Fruit fly (Drosophila melanogaster) whole organism, embryonic: ENCODE results near the gene CG42710.

Experiments
- BEAF-32 ChIP-seq: fragments of 200-800 bp; sonication (Bioruptor generic); optimal IDR thresholded peaks from 3 replicates; lab custom pipeline; 2017; ENCODE audit warnings: missing biosample characterization, missing genetic modification characterization, mild to moderate bottlenecking, moderate library complexity, missing genetic modification reagents
- CG10209 ChIP-seq: fragments of 200-800 bp; sonication (Bioruptor generic); optimal IDR thresholded peaks from 3 replicates; lab custom pipeline; 2017; ENCODE audit warnings: missing biosample characterization, mild to moderate bottlenecking, missing genetic modification characterization, missing genetic modification reagents
- CG12659 ChIP-seq: fragments of 200-800 bp; sonication (Bioruptor generic); optimal IDR thresholded peaks from 3 replicates; lab custom pipeline; 2017; ENCODE audit warnings: mild to moderate bottlenecking, missing biosample characterization, missing genetic modification reagents, missing genetic modification characterization
- CG13123 ChIP-seq: fragments of 200-800 bp; sonication (Bioruptor generic); optimal IDR thresholded peaks from 2 replicates; lab custom pipeline; 2016; ENCODE audit warnings: missing biosample characterization, missing genetic modification characterization
- CG14710 ChIP-seq: fragments of 200-800 bp; sonication (Bioruptor generic); optimal IDR thresholded peaks from 3 replicates; lab custom pipeline; 2019; ENCODE audit warnings: missing biosample characterization, mild to moderate bottlenecking, missing genetic modification characterization, moderate library complexity
- CG15073 ChIP-seq: fragments of 200-800 bp; sonication (Bioruptor generic); optimal IDR thresholded peaks from 2 replicates; lab custom pipeline; 2016; ENCODE audit warnings: missing biosample characterization, missing genetic modification characterization
- CG1603 ChIP-seq: fragments of 200-800 bp; sonication (Bioruptor generic); optimal IDR thresholded peaks from 2 replicates; lab custom pipeline; 2019; ENCODE audit warnings: missing biosample characterization, mild to moderate bottlenecking, missing genetic modification characterization, moderate library complexity
- CG16863 ChIP-seq: fragments of 200-800 bp; sonication (Bioruptor generic); optimal IDR thresholded peaks from 3 replicates; lab custom pipeline; 2016; ENCODE audit warnings: missing biosample characterization, missing genetic modification characterization
- CG17359 ChIP-seq: fragments of 200-800 bp; sonication (Bioruptor generic); optimal IDR thresholded peaks from 3 replicates; lab custom pipeline; 2018; ENCODE audit warnings: missing biosample characterization, mild to moderate bottlenecking, missing genetic modification characterization, moderate library complexity
- CG17912 ChIP-seq: fragments of 200-800 bp; sonication (Bioruptor generic); optimal IDR thresholded peaks from 2 replicates; lab custom pipeline; 2018; ENCODE audit warnings: missing biosample characterization, mild to moderate bottlenecking, missing genetic modification characterization
- CG2678 ChIP-seq: fragments of 200-800 bp; sonication (Bioruptor generic); optimal IDR thresholded peaks from 3 replicates; lab custom pipeline; 2019; ENCODE audit warnings: missing biosample characterization, mild to moderate bottlenecking, missing genetic modification characterization, moderate library complexity
- CG30020 ChIP-seq: fragments of 200-800 bp; optimal IDR thresholded peaks from 2 replicates; lab custom pipeline; 2019; ENCODE audit warnings: missing biosample characterization, mild to moderate bottlenecking, missing genetic modification characterization, moderate library complexity
- CG3163 ChIP-seq: fragments of 200-800 bp; sonication (Bioruptor generic); optimal IDR thresholded peaks from 3 replicates; lab custom pipeline; 2016; ENCODE audit warnings: missing biosample characterization, missing genetic modification characterization
- CG34224 ChIP-seq: fragments of 200-800 bp; sonication (Bioruptor generic); IDR thresholded peaks from 3 replicates; pipeline ENCODE4 v1.3.6; 2022; ENCODE audit warnings: missing biosample characterization, missing genetic modification characterization; ENCODE audit not compliant: partially characterized antibody
- CG4707 ChIP-seq: fragments of 200-800 bp; sonication (Bioruptor generic); optimal IDR thresholded peaks from 2 replicates; lab custom pipeline; 2018; ENCODE audit warnings: missing biosample characterization, mild to moderate bottlenecking, missing genetic modification characterization, moderate library complexity
- CG6175 ChIP-seq: fragments of 200-800 bp; sonication (Bioruptor generic); IDR thresholded peaks from 3 replicates; pipeline ENCODE4 v1.3.6; 2022; ENCODE audit warnings: missing biosample characterization, missing genetic modification characterization
- CG6854 ChIP-seq: fragments of 200-800 bp; sonication (Bioruptor generic); optimal IDR thresholded peaks from 3 replicates; lab custom pipeline; 2017; ENCODE audit warnings: missing biosample characterization, mild to moderate bottlenecking, missing genetic modification characterization
- CG8290 ChIP-seq, 3 experiments: fragments of 200-800 bp; sonication (Bioruptor generic); optimal IDR thresholded peaks; 2 replicates each; lab custom pipeline; 2016 to 2019; ENCODE audit warnings: missing biosample characterization in 3 of 3, missing genetic modification characterization in 3 of 3, mild to moderate bottlenecking in 2 of 3, moderate library complexity in 1 of 3
- CG9797 ChIP-seq: fragments of 200-800 bp; sonication (Bioruptor generic); optimal IDR thresholded peaks from 3 replicates; lab custom pipeline; 2018; ENCODE audit warnings: missing biosample characterization, mild to moderate bottlenecking, missing genetic modification characterization
- D19B ChIP-seq: fragments of 200-800 bp; sonication (Bioruptor generic); optimal IDR thresholded peaks from 2 replicates; lab custom pipeline; 2017; ENCODE audit warnings: missing biosample characterization, mild to moderate bottlenecking, missing genetic modification characterization
- Doc2 ChIP-seq: fragments of 200-800 bp; sonication (Bioruptor generic); IDR thresholded peaks from 2 replicates; pipeline ENCODE4 v1.3.6; 2022; ENCODE audit warnings: missing biosample characterization, missing genetic modification characterization
- Doc3 ChIP-seq: fragments of 200-800 bp; sonication (Bioruptor generic); IDR thresholded peaks from 3 replicates; pipeline ENCODE4 v1.3.6; 2022; ENCODE audit warnings: missing biosample characterization, missing genetic modification characterization; ENCODE audit not compliant: partially characterized antibody
- Dp ChIP-seq: fragments of 200-800 bp; sonication (Bioruptor generic); optimal IDR thresholded peaks from 2 replicates; lab custom pipeline; 2018; ENCODE audit warnings: missing biosample characterization, mild to moderate bottlenecking, missing genetic modification characterization, moderate library complexity
- Ets65A ChIP-seq: fragments of 200-800 bp; sonication (Bioruptor generic); peaks from one replicate; lab custom pipeline; 2016; ENCODE audit warnings: missing biosample characterization, missing genetic modification characterization
- Hmr ChIP-seq: fragments of 200-800 bp; sonication (Bioruptor generic); optimal IDR thresholded peaks from 3 replicates; lab custom pipeline; 2017; ENCODE audit warnings: mild to moderate bottlenecking, missing biosample characterization, missing genetic modification reagents, missing genetic modification characterization
- NC2α ChIP-seq: fragments of 200-800 bp; sonication (Bioruptor generic); optimal IDR thresholded peaks from 2 replicates; lab custom pipeline; 2016; ENCODE audit warnings: missing biosample characterization, missing genetic modification characterization
- Nf-YA ChIP-seq: fragments of 200-800 bp; sonication (Bioruptor generic); IDR thresholded peaks from 2 replicates; pipeline ENCODE4 v1.3.6; 2022; ENCODE audit warnings: missing biosample characterization, missing genetic modification characterization
- Sin3A ChIP-seq: fragments of >200 bp; optimal IDR thresholded peaks from 2 replicates; lab custom pipeline; 2018
- Sry-δ ChIP-seq: fragments of 200-800 bp; sonication (Bioruptor generic); optimal IDR thresholded peaks from 2 replicates; lab custom pipeline; 2016; ENCODE audit warnings: missing biosample characterization, missing genetic modification characterization
- abd-A ChIP-seq: fragments of 200-800 bp; sonication (Bioruptor generic); optimal IDR thresholded peaks from 3 replicates; lab custom pipeline; 2019; ENCODE audit warnings: missing biosample characterization, mild to moderate bottlenecking, missing genetic modification characterization, moderate library complexity
- ap ChIP-seq: fragments of 200-800 bp; sonication (Bioruptor generic); IDR thresholded peaks from 2 replicates; pipeline ENCODE4 v1.3.6; 2022; ENCODE audit warnings: missing biosample characterization, missing genetic modification characterization
- bigmax ChIP-seq: fragments of 200-800 bp; sonication (Bioruptor generic); optimal IDR thresholded peaks from 2 replicates; lab custom pipeline; 2018; ENCODE audit warnings: missing biosample characterization, mild to moderate bottlenecking, missing genetic modification characterization
- bowl ChIP-seq: fragments of 200-800 bp; sonication (Bioruptor generic); IDR thresholded peaks from 2 replicates; pipeline ENCODE4 v1.3.6; 2022; ENCODE audit warnings: missing biosample characterization, missing genetic modification characterization
- br ChIP-seq: fragments of >200 bp; optimal IDR thresholded peaks from 2 replicates; lab custom pipeline; 2017
- corto ChIP-seq: fragments of 200-800 bp; sonication (Bioruptor generic); optimal IDR thresholded peaks from 2 replicates; lab custom pipeline; 2016; ENCODE audit warnings: missing biosample characterization, mild to moderate bottlenecking, missing genetic modification characterization, moderate library complexity
- dysf ChIP-seq: fragments of 200-800 bp; sonication (Bioruptor generic); IDR thresholded peaks from 3 replicates; pipeline ENCODE4 v1.3.6; 2022; ENCODE audit warnings: missing biosample characterization, missing genetic modification characterization
- eve ChIP-seq, 2 experiments: fragments of >200 bp; optimal IDR thresholded peaks; 2 replicates each; lab custom pipeline; 2017; ENCODE audit warnings: missing biosample characterization in 2 of 2, missing genetic modification characterization in 2 of 2
- gsb ChIP-seq: fragments of 200-800 bp; sonication (Bioruptor generic); IDR thresholded peaks from 2 replicates; pipeline ENCODE4 v1.3.6; 2022; ENCODE audit warnings: missing biosample characterization, missing genetic modification characterization
- ham ChIP-seq: fragments of 200-800 bp; sonication (Bioruptor generic); IDR thresholded peaks from 2 replicates; pipeline ENCODE4 v1.3.6; 2022; ENCODE audit warnings: missing biosample characterization, missing genetic modification characterization
- hth ChIP-seq: fragments of >200 bp; optimal IDR thresholded peaks from 2 replicates; lab custom pipeline; 2017; ENCODE audit warnings: inconsistent platforms
- kah ChIP-seq: fragments of 200-800 bp; sonication (Bioruptor generic); optimal IDR thresholded peaks from 2 replicates; lab custom pipeline; 2018; ENCODE audit warnings: missing biosample characterization, mild to moderate bottlenecking, missing genetic modification characterization
- kay ChIP-seq: fragments of 200-800 bp; sonication (Bioruptor generic); optimal IDR thresholded peaks from 2 replicates; lab custom pipeline; 2016; ENCODE audit warnings: missing biosample characterization, missing genetic modification characterization
- lilli ChIP-seq: fragments of 200-800 bp; sonication (Bioruptor generic); optimal IDR thresholded peaks from 3 replicates; lab custom pipeline; 2016; ENCODE audit warnings: missing biosample characterization, missing genetic modification characterization
- nerfin-1 ChIP-seq: fragments of 200-800 bp; sonication (Bioruptor generic); optimal IDR thresholded peaks from 3 replicates; lab custom pipeline; 2019; ENCODE audit warnings: missing biosample characterization, mild to moderate bottlenecking, missing genetic modification characterization, moderate library complexity
- odd ChIP-seq: fragments of 200-800 bp; sonication (Bioruptor generic); optimal IDR thresholded peaks from 2 replicates; lab custom pipeline; 2017; ENCODE audit warnings: missing biosample characterization, mild to moderate bottlenecking, missing genetic modification characterization
- rib ChIP-seq: fragments of 200-800 bp; sonication (Bioruptor generic); IDR thresholded peaks from 2 replicates; pipeline ENCODE4 v1.3.6; 2022; ENCODE audit warnings: missing biosample characterization, missing genetic modification characterization
- sens ChIP-seq: fragments of 200-800 bp; sonication (Bioruptor generic); peaks from one replicate; lab custom pipeline; 2016; ENCODE audit warnings: missing biosample characterization, missing genetic modification characterization
- sqz ChIP-seq: fragments of 200-800 bp; sonication (Bioruptor generic); optimal IDR thresholded peaks from 3 replicates; lab custom pipeline; 2018; ENCODE audit warnings: missing biosample characterization, mild to moderate bottlenecking, missing genetic modification characterization
- trem ChIP-seq: fragments of 200-800 bp; optimal IDR thresholded peaks from 3 replicates; lab custom pipeline; 2019; ENCODE audit warnings: missing biosample characterization, mild to moderate bottlenecking, missing genetic modification characterization, moderate library complexity
- twi ChIP-seq: fragments of 200-800 bp; optimal IDR thresholded peaks from 2 replicates; lab custom pipeline; 2019; ENCODE audit warnings: missing biosample characterization, mild to moderate bottlenecking, missing genetic modification characterization, moderate library complexity
- wdn ChIP-seq: fragments of 200-800 bp; sonication (Bioruptor generic); IDR thresholded peaks from 2 replicates; pipeline ENCODE4 v1.3.6; 2022; ENCODE audit warnings: missing biosample characterization, missing genetic modification characterization
- zfh1 ChIP-seq: fragments of 200-800 bp; sonication (Bioruptor generic); IDR thresholded peaks from 3 replicates; pipeline ENCODE4 v1.3.6; 2022; ENCODE audit warnings: missing biosample characterization, missing genetic modification characterization

Gene CG42710

DNA sequence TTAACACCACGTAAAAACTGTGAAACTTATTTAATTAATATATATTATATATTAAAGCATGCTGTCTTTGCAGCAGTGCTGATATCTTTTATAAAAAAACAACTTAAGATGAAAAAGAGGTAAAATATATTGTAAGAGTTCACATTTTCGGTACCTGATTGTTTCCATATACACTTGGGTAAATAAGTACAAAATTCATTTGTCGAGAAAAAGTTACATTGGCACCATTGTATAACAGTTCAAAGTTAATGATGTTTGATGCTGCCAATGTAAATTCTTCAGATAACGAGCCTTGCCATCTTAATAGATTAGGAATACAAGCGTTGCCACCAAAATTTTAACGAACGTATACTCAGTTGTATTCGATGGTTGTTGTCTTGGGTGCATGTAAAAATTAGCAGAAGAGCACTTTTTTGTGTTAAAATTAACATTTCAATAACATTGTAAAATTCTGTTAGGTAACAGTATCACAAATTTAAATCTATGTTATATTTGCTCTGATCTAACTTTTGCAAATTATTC is 41.5 kb downstream of the CG42710 start (continued):
- TF ChIP-seq ap (no peak), BEAF-32 (GFP tag; lab: Kevin White, UChicago) (peak; percentile 3), br (no peak), CG10209 (GFP tag; lab: Kevin White, UChicago) (no peak), CG4707 (GFP tag; lab: Kevin White, UChicago) (peak; percentile 14), lilli (GFP tag; lab: Kevin White, UChicago) (no peak), Sin3A (lab: Kevin White, UChicago) (no peak), corto (GFP tag; lab: Kevin White, UChicago) (no peak), CG14710 (peak; percentile 44), twi (tag; lab: Kevin White, UChicago) (no peak), bigmax (GFP tag; lab: Kevin White, UChicago) (no peak), nerfin-1 (tag; lab: Kevin White, UChicago) (no peak), kah (GFP tag; lab: Kevin White, UChicago) (no peak), Doc3 (GFP tag; lab: Robert Waterston, UW) (no peak), CG2678 (tag; lab: Kevin White, UChicago) (peak; percentile 4), odd (GFP tag; lab: Kevin White, UChicago) (no peak), CG3163 (GFP tag; lab: Kevin White, UChicago) (no peak), dysf (GFP tag; lab: Robert Waterston, UW) (no peak), CG9797 (GFP tag; lab: Kevin White, UChicago) (peak; percentile 16), Dp (peak; percentile 9), Nf-YA (no peak), Hmr (peak; percentile 10), bowl (GFP tag; lab: Robert Waterston, UW) (no peak), CG6854 (no peak), gsb (GFP tag; lab: Robert Waterston, UW) (no peak), CG6175 (no peak), hth (lab: Kevin White, UChicago) (no peak), CG12659 (GFP tag; lab: Kevin White, UChicago) (peak; percentile 54), CG16863 (GFP tag; lab: Kevin White, UChicago) (no peak), kay (no peak), ham (GFP tag; lab: Robert Waterston, UW) (no peak), trem (tag; lab: Kevin White, UChicago) (peak; percentile 30), CG34224 (no peak), CG1603 (tag; lab: Kevin White, UChicago) (peak; percentile 23), Doc2 (GFP tag; lab: Robert Waterston, UW) (no peak), D19B (GFP tag; lab: Kevin White, UChicago) (no peak), eve (GFP tag; optimal IDR thresholded peaks at IDR 0.05; lab: Kevin White, UChicago) (no peak), abd-A (tag; lab: Kevin White, UChicago) (peak; percentile 47), CG13123 (no peak), CG30020 (tag; lab: Kevin White, UChicago) (no peak), CG8290 (GFP tag; optimal IDR thresholded peaks at IDR 0.05; lab: Kevin White, UChicago) (no peak), CG8290 (tag; optimal IDR thresholded peaks at IDR 0.05; lab: Kevin White, UChicago) (peak in 1 of 2 experiments; percentile 45), sqz (GFP tag; lab: Kevin White, UChicago) (no peak), Sry-δ (GFP tag; lab: Kevin White, UChicago) (no peak), wdn (no peak), CG15073 (GFP tag; lab: Kevin White, UChicago) (no peak), NC2α (GFP tag; lab: Kevin White, UChicago) (no peak), sens (GFP tag; lab: Kevin White, UChicago) (no peak), CG17912 (GFP tag; lab: Kevin White, UChicago) (no peak), CG17359 (no peak), Ets65A (GFP tag; lab: Kevin White, UChicago) (peak; percentile 31), zfh1 (no peak), rib (GFP tag; lab: Robert Waterston, UW) (no peak)
